Worm (Caenorhabditis elegans) whole organism, L4/young adult: ENCODE measurements around the gene ubh-2.
A peak's percentile ranks its signal among the peaks of the same experiment; 100 is the strongest.

Experiments used
- W03F9.2 ChIP-seq: fragments of 150-350 bp; optimal IDR thresholded peaks from 2 replicates; lab custom pipeline; 2014; ENCODE audit warnings: missing biosample characterization, missing genetic modification characterization
- dao-5 ChIP-seq: sonication (generic microtip); optimal IDR thresholded peaks from 2 replicates; lab custom pipeline; 2016; ENCODE audit warnings: missing genotype, missing genetic modification characterization, moderate library complexity, missing compliant biosample characterization
- him-1 ChIP-seq: sonication (generic microtip); optimal IDR thresholded peaks from 2 replicates; lab custom pipeline; 2016; ENCODE audit warnings: missing genotype, missing genetic modification reagents, missing genetic modification characterization, missing compliant biosample characterization

ubh-2 gene

ce11 chrV:6509717-6510116, at the start of gene ubh-2:
Gene ubh-2 (minus strand): TSS chrV:6509817.
- TF ChIP-seq W03F9.2 (tag; lab: Kevin White, UChicago) (no peak), him-1 (tag; lab: Kevin White, UChicago) (no peak), dao-5 (tag; lab: Kevin White, UChicago) (no peak)

DNA sequence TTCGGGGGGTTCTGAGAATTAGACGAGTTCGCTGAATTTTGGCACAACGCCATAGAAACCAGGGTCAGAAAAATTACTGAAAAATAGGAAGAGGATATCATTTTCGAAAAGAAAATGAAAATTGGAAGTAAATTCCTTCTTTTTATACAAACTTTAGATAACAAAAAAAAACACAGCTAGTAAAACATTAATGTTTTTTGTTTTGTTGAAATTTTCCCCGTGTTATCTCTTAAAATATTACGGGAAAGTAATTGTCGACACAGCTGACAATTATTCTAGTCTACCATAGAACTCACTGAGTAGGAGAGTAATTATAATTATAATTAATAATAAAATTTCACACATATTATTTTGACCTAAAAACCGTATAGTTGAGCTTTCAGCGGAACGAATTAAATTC, 49.5 kb upstream of the ubh-2 start, which contains the start of gene spp-26:
TSS of gene spp-26 (minus strand) at position 101 of the 400 bp plus-strand sequence.
- TF ChIP-seq dao-5 (tag; lab: Kevin White, UChicago) (no peak), him-1 (tag; lab: Kevin White, UChicago) (no peak), W03F9.2 (tag; lab: Kevin White, UChicago) (no peak)

ce11 chrV:6558103-6558502, 48.5 kb upstream of the ubh-2 start, which contains the start of gene spp-20:
Gene spp-20 (minus strand): TSS chrV:6558203.
- no peak for TF ChIP-seq W03F9.2 (tag; lab: Kevin White, UChicago)
- TF ChIP-seq him-1 (tag; lab: Kevin White, UChicago), result no peak
- no peak for TF ChIP-seq dao-5 (tag; lab: Kevin White, UChicago)

- TF ChIP-seq him-1 (tag; lab: Kevin White, UChicago), result no peak
- TF ChIP-seq dao-5 (tag; lab: Kevin White, UChicago), result no peak
- TF ChIP-seq W03F9.2 (tag; lab: Kevin White, UChicago), result no peak
Observed at ce11 chrV:6557035-6557434, 47.4 kb upstream of the ubh-2 start, which contains the start of gene spp-27. Gene spp-27 (minus strand): TSS chrV:6557135.

DNA sequence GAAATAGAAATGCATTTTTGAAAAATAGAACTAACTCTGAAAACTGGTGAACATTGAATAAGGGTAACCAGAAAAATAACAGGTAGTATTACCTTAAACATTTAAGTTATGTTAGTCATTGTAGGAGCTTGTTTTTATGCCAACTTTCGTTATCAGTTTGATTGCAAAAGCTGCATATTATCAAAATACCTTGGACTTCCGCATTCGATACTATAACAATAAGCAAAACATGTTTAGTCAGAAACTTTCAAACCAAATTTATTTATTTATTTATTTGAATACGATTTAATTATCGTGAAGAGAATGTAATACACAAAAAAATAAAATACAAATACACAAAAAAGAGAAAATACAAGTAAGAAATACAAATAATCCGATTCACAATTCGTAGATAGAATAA, 44.7 kb upstream of the ubh-2 start, which contains the start of gene K04A8.19:
TSS of gene K04A8.19 (minus strand) at position 101 of the 400 bp plus-strand sequence.
- TF ChIP-seq him-1 (tag; lab: Kevin White, UChicago) (no peak), dao-5 (tag; lab: Kevin White, UChicago) (no peak), W03F9.2 (tag; lab: Kevin White, UChicago) (no peak)

DNA sequence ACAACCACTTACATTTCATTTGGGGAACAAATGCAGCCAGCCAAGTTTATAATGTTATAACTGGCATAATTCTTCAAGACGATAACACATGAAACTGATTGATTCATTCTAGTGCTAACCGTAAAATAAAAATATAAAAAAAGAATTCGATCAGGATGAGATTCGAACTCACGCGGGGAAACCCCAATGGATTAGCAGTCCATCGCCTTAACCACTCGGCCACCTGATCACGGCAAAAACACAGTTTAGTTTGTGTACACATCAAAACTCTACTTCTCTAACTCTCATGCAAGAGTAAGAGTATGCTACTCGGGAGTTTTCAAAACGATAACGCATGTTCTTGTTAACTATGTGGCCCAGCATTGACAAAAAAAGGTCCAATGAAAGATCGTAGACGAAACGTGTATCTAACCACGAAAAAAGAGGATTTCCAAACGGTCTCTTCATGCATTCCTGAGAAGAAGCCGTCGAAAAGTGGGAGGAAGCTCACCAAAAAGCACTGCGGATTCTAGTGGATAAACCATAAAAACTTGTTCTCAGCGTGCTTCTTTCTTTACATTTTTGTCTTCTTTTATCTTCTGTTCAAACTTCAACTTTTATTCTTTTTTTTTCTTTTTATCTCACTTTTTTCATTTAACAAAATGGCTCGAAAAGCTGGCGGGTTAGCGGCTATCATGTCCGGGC, 42.2 kb upstream of the ubh-2 start, which contains the start of gene twk-10:
TSS of gene twk-10 (plus strand) at position 634 of the 684 bp plus-strand sequence.
- TF ChIP-seq dao-5 (tag; lab: Kevin White, UChicago), result peak; percentile 26
- TF ChIP-seq him-1 (tag; lab: Kevin White, UChicago), result no peak

DNA sequence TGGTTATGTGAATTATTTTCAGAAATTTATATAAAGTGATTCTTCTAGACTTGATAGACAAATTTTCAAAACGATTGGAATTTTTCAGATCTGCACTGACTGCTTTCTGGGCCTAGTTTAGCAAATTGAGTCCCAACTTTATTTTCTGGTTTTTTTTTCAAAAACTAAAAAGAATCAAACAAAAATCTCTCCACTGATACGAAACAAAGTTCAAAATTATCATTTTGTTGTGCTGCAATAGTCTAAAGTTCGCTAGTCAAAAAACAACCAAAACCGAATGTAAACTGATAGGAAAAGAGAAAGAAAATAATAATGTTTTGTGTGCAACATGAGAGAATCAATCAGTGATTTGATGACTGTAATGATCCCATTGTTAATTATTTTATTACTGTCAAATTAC, 40.3 kb upstream of the ubh-2 start, which contains the start of gene lipl-4:
TSS of gene lipl-4 (plus strand) at position 301 of the 400 bp plus-strand sequence.
- TF ChIP-seq him-1 (tag; lab: Kevin White, UChicago), result no peak
- TF ChIP-seq dao-5 (tag; lab: Kevin White, UChicago), result no peak
- no peak for TF ChIP-seq W03F9.2 (tag; lab: Kevin White, UChicago)

ce11 chrV:6549148-6549547, 39.5 kb upstream of the ubh-2 start, which contains the start of gene K04A8.20:
Gene K04A8.20 (plus strand): TSS chrV:6549448.
- TF ChIP-seq W03F9.2 (tag; lab: Kevin White, UChicago) (no peak), him-1 (tag; lab: Kevin White, UChicago) (no peak), dao-5 (tag; lab: Kevin White, UChicago) (no peak)

DNA sequence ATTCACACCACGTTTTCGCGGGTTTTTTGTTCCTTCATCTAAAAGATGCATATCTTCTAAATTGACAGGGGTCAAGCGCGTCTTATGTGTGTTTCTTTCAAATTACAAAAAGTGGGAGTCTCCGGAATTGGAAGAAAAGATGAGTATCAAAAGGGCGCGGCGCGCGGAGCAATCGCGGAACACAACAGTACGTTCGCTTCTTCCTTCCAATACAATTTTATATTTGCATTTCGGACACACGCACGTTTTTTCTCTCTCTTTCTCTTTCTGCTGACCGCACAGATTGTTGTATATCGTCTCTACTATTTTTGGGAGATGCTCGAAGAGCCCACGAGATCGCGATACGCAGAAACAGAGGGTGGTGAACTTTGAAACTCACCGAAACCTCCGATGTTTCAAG, 38.7 kb upstream of the ubh-2 start:
- no peak for TF ChIP-seq him-1 (tag; lab: Kevin White, UChicago)
- TF ChIP-seq W03F9.2 (tag; lab: Kevin White, UChicago), result no peak
- TF ChIP-seq dao-5 (tag; lab: Kevin White, UChicago), result no peak

DNA sequence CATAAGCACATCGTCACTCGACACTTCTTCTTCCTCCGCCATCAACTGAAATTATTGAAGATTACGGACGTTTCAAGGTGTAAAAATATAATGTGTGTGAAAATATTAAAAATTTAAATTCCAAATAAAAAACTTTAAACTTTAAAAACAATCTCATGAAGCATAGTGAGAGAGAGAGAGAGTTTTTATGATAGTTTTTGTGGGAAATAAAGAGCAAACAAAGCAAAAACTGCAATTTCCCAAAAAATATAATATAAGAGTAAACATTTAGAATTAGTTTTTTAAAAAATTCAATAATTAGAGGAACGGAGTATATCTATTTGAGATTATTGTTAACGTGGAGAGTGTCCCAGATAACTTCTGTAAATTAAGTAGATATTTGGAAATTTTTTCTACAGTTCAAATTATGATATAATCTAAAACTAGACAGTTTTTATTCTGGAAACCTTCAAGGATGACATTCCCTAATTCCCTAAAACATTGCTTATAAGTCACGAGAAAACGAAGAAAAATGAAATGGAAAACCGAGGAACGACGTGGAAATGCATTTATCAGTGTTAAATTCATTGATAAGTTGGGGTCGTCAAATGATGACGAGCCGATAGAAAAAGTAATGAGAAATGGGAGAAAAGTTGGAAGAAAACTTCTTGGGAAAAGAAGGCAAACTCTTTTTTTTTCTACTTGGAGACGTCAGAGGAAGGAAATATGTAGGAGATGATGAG, 37.0 kb upstream of the ubh-2 start, which contains the start of gene dre-1:
TSS of gene dre-1 (minus strand) at position 51 of the 722 bp plus-strand sequence.
- TF ChIP-seq dao-5 (tag; lab: Kevin White, UChicago) (no peak), him-1 (tag; lab: Kevin White, UChicago) (no peak), W03F9.2 (tag; lab: Kevin White, UChicago) (no peak)

ce11 chrV:6544999-6545398, 35.4 kb upstream of the ubh-2 start:
- TF ChIP-seq W03F9.2 (tag; lab: Kevin White, UChicago), result no peak
- TF ChIP-seq him-1 (tag; lab: Kevin White, UChicago), result no peak
- TF ChIP-seq dao-5 (tag; lab: Kevin White, UChicago), result no peak

- TF ChIP-seq him-1 (tag; lab: Kevin White, UChicago) (no peak), dao-5 (tag; lab: Kevin White, UChicago) (no peak), W03F9.2 (tag; lab: Kevin White, UChicago) (no peak)
Observed at ce11 chrV:6541875-6542274, 32.3 kb upstream of the ubh-2 start.

- no peak for TF ChIP-seq dao-5 (tag; lab: Kevin White, UChicago)
- no peak for TF ChIP-seq W03F9.2 (tag; lab: Kevin White, UChicago)
- TF ChIP-seq him-1 (tag; lab: Kevin White, UChicago), result no peak
Observed at ce11 chrV:6538323-6538722, 28.7 kb upstream of the ubh-2 start.
